Fruit fly (Drosophila melanogaster) whole organism, prepupa: ENCODE results near the gene ATPsynB.

ENCODE experiments used
- Blimp-1 ChIP-seq: fragments of 200-800 bp; sonication (Bioruptor generic); optimal IDR thresholded peaks from 3 replicates; lab custom pipeline; 2017; ENCODE audit warnings: missing biosample characterization, missing genetic modification characterization, mild to moderate bottlenecking, moderate library complexity, missing genetic modification reagents
- CG10631 ChIP-seq: fragments of 200-800 bp; sonication (Bioruptor generic); optimal IDR thresholded peaks from 2 replicates; lab custom pipeline; 2016; ENCODE audit warnings: missing biosample characterization, missing genetic modification characterization
- CG11294 ChIP-seq: fragments of 200-800 bp; sonication (Bioruptor generic); IDR thresholded peaks from 2 replicates; pipeline ENCODE4 v1.3.6; 2022; ENCODE audit warnings: missing biosample characterization, missing genetic modification characterization
- CG11762 ChIP-seq: fragments of 200-800 bp; sonication (Bioruptor generic); optimal IDR thresholded peaks from 3 replicates; lab custom pipeline; 2016; ENCODE audit warnings: missing biosample characterization, missing genetic modification characterization; ENCODE audit not compliant: insufficient read depth
- CG11902 ChIP-seq: fragments of 200-800 bp; sonication (Bioruptor generic); optimal IDR thresholded peaks from 3 replicates; lab custom pipeline; 2016; ENCODE audit warnings: missing biosample characterization, missing genetic modification characterization
- CG15336 ChIP-seq: fragments of 200-800 bp; sonication (Bioruptor generic); IDR thresholded peaks from 2 replicates; pipeline ENCODE4 v1.3.6; 2022; ENCODE audit warnings: missing biosample characterization, missing genetic modification characterization
- CG1621 ChIP-seq: fragments of 200-800 bp; sonication (Bioruptor generic); optimal IDR thresholded peaks from 3 replicates; lab custom pipeline; 2018; ENCODE audit warnings: missing biosample characterization, mild to moderate bottlenecking, missing genetic modification characterization
- CG16779 ChIP-seq: fragments of 200-800 bp; sonication (Bioruptor generic); optimal IDR thresholded peaks from 3 replicates; lab custom pipeline; 2017; ENCODE audit warnings: missing biosample characterization, mild to moderate bottlenecking, missing genetic modification characterization
- CG31627 ChIP-seq: fragments of 200-800 bp; sonication (Bioruptor generic); optimal IDR thresholded peaks from 3 replicates; lab custom pipeline; 2016; ENCODE audit warnings: missing biosample characterization, missing genetic modification characterization
- CG4318 ChIP-seq: fragments of 200-800 bp; sonication (Bioruptor generic); optimal IDR thresholded peaks from 3 replicates; lab custom pipeline; 2017; ENCODE audit warnings: missing biosample characterization, mild to moderate bottlenecking, missing genetic modification characterization
- CG6163 ChIP-seq: fragments of 200-800 bp; sonication (Bioruptor generic); IDR thresholded peaks from 3 replicates; pipeline ENCODE4 v1.3.6; 2022; ENCODE audit warnings: missing biosample characterization, missing genetic modification characterization
- CG6792 ChIP-seq: fragments of 200-800 bp; sonication (Bioruptor generic); optimal IDR thresholded peaks from 3 replicates; lab custom pipeline; 2016; ENCODE audit warnings: missing biosample characterization, missing genetic modification characterization
- CG6808 ChIP-seq: fragments of 200-800 bp; sonication (Bioruptor generic); optimal IDR thresholded peaks from 3 replicates; lab custom pipeline; 2017; ENCODE audit warnings: missing biosample characterization, missing genetic modification characterization, mild to moderate bottlenecking, moderate library complexity, missing genetic modification reagents
- CG6854 ChIP-seq: fragments of 200-800 bp; sonication (Bioruptor generic); optimal IDR thresholded peaks from 2 replicates; lab custom pipeline; 2017; ENCODE audit warnings: missing biosample characterization, mild to moderate bottlenecking, missing genetic modification characterization
- CG7368 ChIP-seq: fragments of 200-800 bp; sonication (Bioruptor generic); optimal IDR thresholded peaks from 3 replicates; lab custom pipeline; 2016; ENCODE audit warnings: missing biosample characterization, missing genetic modification characterization
- CG8119 ChIP-seq: fragments of 200-800 bp; sonication (Bioruptor generic); IDR thresholded peaks from 3 replicates; pipeline ENCODE4 v1.3.6; 2022; ENCODE audit warnings: missing biosample characterization, missing genetic modification characterization
- CG8319 ChIP-seq: fragments of 200-800 bp; sonication (Bioruptor generic); optimal IDR thresholded peaks from 3 replicates; lab custom pipeline; 2016; ENCODE audit warnings: missing biosample characterization, missing genetic modification characterization
- CG9139 ChIP-seq: fragments of 200-800 bp; sonication (Bioruptor generic); optimal IDR thresholded peaks from 3 replicates; lab custom pipeline; 2017; ENCODE audit warnings: missing biosample characterization, mild to moderate bottlenecking, missing genetic modification characterization
- Eip75B ChIP-seq: fragments of 200-800 bp; sonication (Bioruptor generic); optimal IDR thresholded peaks from 3 replicates; lab custom pipeline; 2016; ENCODE audit warnings: missing biosample characterization, missing genetic modification characterization
- Eip78C ChIP-seq: fragments of 200-800 bp; sonication (Bioruptor generic); peaks from one replicate; lab custom pipeline; 2016; ENCODE audit warnings: missing biosample characterization, missing genetic modification characterization
- Gug ChIP-seq: fragments of 200-800 bp; sonication (Bioruptor generic); IDR thresholded peaks from 2 replicates; pipeline ENCODE4 v1.3.6; 2022; ENCODE audit warnings: missing biosample characterization, missing genetic modification characterization
- Hr38 ChIP-seq: sonication (Bioruptor generic); optimal IDR thresholded peaks from 2 replicates; lab custom pipeline; 2016; ENCODE audit warnings: missing biosample characterization, missing genetic modification characterization
- Hr39 ChIP-seq: fragments of 200-800 bp; sonication (Bioruptor generic); optimal IDR thresholded peaks from 2 replicates; lab custom pipeline; 2016; ENCODE audit warnings: missing biosample characterization, missing genetic modification characterization
- Hr4 ChIP-seq: fragments of 200-800 bp; sonication (Bioruptor generic); optimal IDR thresholded peaks from 3 replicates; lab custom pipeline; 2016; ENCODE audit warnings: missing biosample characterization, missing genetic modification characterization
- Lpt ChIP-seq: fragments of 200-800 bp; sonication (Bioruptor generic); optimal IDR thresholded peaks from 3 replicates; lab custom pipeline; 2016; ENCODE audit warnings: missing biosample characterization, missing genetic modification characterization
- Smox ChIP-seq: fragments of 200-800 bp; sonication (Bioruptor generic); optimal IDR thresholded peaks from 3 replicates; lab custom pipeline; 2016; ENCODE audit warnings: missing biosample characterization, missing genetic modification characterization
- Sox14 ChIP-seq: fragments of 200-800 bp; sonication (Bioruptor generic); optimal IDR thresholded peaks from 3 replicates; lab custom pipeline; 2016; ENCODE audit warnings: missing biosample characterization, missing genetic modification characterization
- Sox15 ChIP-seq: fragments of 200-800 bp; sonication (Bioruptor generic); optimal IDR thresholded peaks from 3 replicates; lab custom pipeline; 2016; ENCODE audit warnings: missing biosample characterization, missing genetic modification characterization
- cyc ChIP-seq: fragments of 200-800 bp; sonication (Bioruptor generic); optimal IDR thresholded peaks from 3 replicates; lab custom pipeline; 2016; ENCODE audit warnings: missing biosample characterization, missing genetic modification characterization
- dac ChIP-seq: fragments of 200-800 bp; sonication (Bioruptor generic); optimal IDR thresholded peaks from 2 replicates; lab custom pipeline; 2017; ENCODE audit warnings: missing biosample characterization, mild to moderate bottlenecking, missing genetic modification characterization
- dsx ChIP-seq: fragments of 200-800 bp; optimal IDR thresholded peaks from 3 replicates; lab custom pipeline; 2019; ENCODE audit warnings: missing biosample characterization, mild to moderate bottlenecking, missing genetic modification characterization, moderate library complexity; ENCODE audit not compliant: poor library complexity, severe bottlenecking
- eg ChIP-seq: fragments of 200-800 bp; sonication (Bioruptor generic); IDR thresholded peaks from 3 replicates; pipeline ENCODE4 v1.3.6; 2022; ENCODE audit warnings: missing biosample characterization, missing genetic modification characterization
- esn ChIP-seq: fragments of 200-800 bp; sonication (Bioruptor generic); optimal IDR thresholded peaks from 2 replicates; lab custom pipeline; 2016; ENCODE audit warnings: missing biosample characterization, mild to moderate bottlenecking, missing genetic modification characterization, moderate library complexity
- fd85E ChIP-seq: fragments of 200-800 bp; sonication (Bioruptor generic); optimal IDR thresholded peaks from 3 replicates; lab custom pipeline; 2016; ENCODE audit warnings: missing biosample characterization, missing genetic modification characterization
- fkh ChIP-seq: fragments of 200-800 bp; sonication (Bioruptor generic); optimal IDR thresholded peaks from 3 replicates; lab custom pipeline; 2017; ENCODE audit warnings: missing biosample characterization, mild to moderate bottlenecking, missing genetic modification characterization, moderate library complexity
- lz ChIP-seq: fragments of 200-800 bp; sonication (Bioruptor generic); optimal IDR thresholded peaks from 3 replicates; lab custom pipeline; 2016; ENCODE audit warnings: missing biosample characterization, missing genetic modification characterization
- net ChIP-seq: fragments of 200-800 bp; sonication (Bioruptor generic); optimal IDR thresholded peaks from 3 replicates; lab custom pipeline; 2016; ENCODE audit warnings: missing biosample characterization, missing genetic modification characterization
- spab ChIP-seq: fragments of 200-800 bp; sonication (Bioruptor generic); optimal IDR thresholded peaks from 2 replicates; lab custom pipeline; 2017; ENCODE audit warnings: missing biosample characterization, mild to moderate bottlenecking, missing genetic modification characterization, missing genetic modification reagents
- ss ChIP-seq, 2 experiments: fragments of 200-800 bp; sonication (Bioruptor generic); optimal IDR thresholded peaks; 2 replicates in 1 of 2; 3 replicates in 1 of 2; lab custom pipeline; 2017 to 2018; ENCODE audit warnings: mild to moderate bottlenecking in 2 of 2, missing biosample characterization in 2 of 2, missing genetic modification characterization in 2 of 2, moderate library complexity in 1 of 2
- svp ChIP-seq: fragments of 200-800 bp; sonication (Bioruptor generic); peaks from one replicate; lab custom pipeline; 2016; ENCODE audit warnings: missing biosample characterization, missing genetic modification characterization
- topi ChIP-seq: fragments of 200-800 bp; sonication (Bioruptor generic); optimal IDR thresholded peaks from 3 replicates; lab custom pipeline; 2016; ENCODE audit warnings: missing biosample characterization, missing genetic modification characterization
- vri ChIP-seq: fragments of 200-800 bp; sonication (Bioruptor generic); optimal IDR thresholded peaks from 3 replicates; lab custom pipeline; 2016; ENCODE audit warnings: missing biosample characterization, mild to moderate bottlenecking, missing genetic modification characterization

Gene ATPsynB

dm6 chr3L:9712066-9712789, 17.6 kb upstream of the ATPsynB start:
- TF ChIP-seq Sox14 (GFP tag; lab: Kevin White, UChicago): peak; percentile 43
- TF ChIP-seq cyc (GFP tag; lab: Kevin White, UChicago): peak; percentile 6
- no peak for TF ChIP-seq CG15336 (GFP tag; lab: Robert Waterston, UW)
- TF ChIP-seq svp (GFP tag; lab: Kevin White, UChicago): peak; percentile 64
- no peak for TF ChIP-seq CG6808
- peak; percentile 76 for TF ChIP-seq Eip78C (GFP tag; lab: Kevin White, UChicago)
- peak; percentile 17 for TF ChIP-seq lz (GFP tag; lab: Kevin White, UChicago)
- TF ChIP-seq CG8119 (GFP tag; lab: Robert Waterston, UW): no peak
- TF ChIP-seq CG4318: no peak
- peak; percentile 16 for TF ChIP-seq Hr39 (GFP tag; lab: Kevin White, UChicago)
- TF ChIP-seq Hr4: no peak
- TF ChIP-seq CG10631: no peak
- TF ChIP-seq CG11294: no peak
- TF ChIP-seq esn (GFP tag; lab: Kevin White, UChicago): peak; percentile 45

- peak; percentile 30 for TF ChIP-seq CG1621
- no peak for TF ChIP-seq CG7368 (GFP tag; lab: Kevin White, UChicago)
- TF ChIP-seq CG6854 (GFP tag; lab: Kevin White, UChicago): peak; percentile 7
- TF ChIP-seq Hr38 (GFP tag; lab: Kevin White, UChicago): no peak
- TF ChIP-seq eg (GFP tag; lab: Robert Waterston, UW): no peak
- TF ChIP-seq svp (GFP tag; lab: Kevin White, UChicago): peak; percentile 95
- TF ChIP-seq fkh (GFP tag; lab: Kevin White, UChicago): no peak
- TF ChIP-seq cyc (GFP tag; lab: Kevin White, UChicago): no peak
- TF ChIP-seq, all 60 proteins: peak for 3
These were observed 16.4 kb upstream of the ATPsynB start, which contains the start of gene SH3PX1 for dm6 chr3L:9713383-9713827. Gene SH3PX1 (minus strand): TSS chr3L:9713827.

dm6 chr3L:9713828-9714536, 15.8 kb upstream of the ATPsynB start, which contains the start of gene vsg:
Gene vsg (plus strand): TSS chr3L:9714324.
- TF ChIP-seq eg (GFP tag; lab: Robert Waterston, UW) (peak; percentile 69; the same call in 2 of the 3 replicates), Blimp-1 (GFP tag; lab: Kevin White, UChicago) (peak; percentile 46), Lpt (peak; percentile 52), dac (GFP tag; lab: Kevin White, UChicago) (no peak), vri (peak; percentile 87), CG6792 (GFP tag; lab: Kevin White, UChicago) (peak; percentile 59), CG31627 (GFP tag; lab: Kevin White, UChicago) (peak; percentile 71), CG16779 (tag; lab: Kevin White, UChicago) (peak; percentile 27), dsx (GFP tag; lab: Kevin White, UChicago) (peak; percentile 62), Smox (GFP tag; lab: Kevin White, UChicago) (peak; percentile 67), Eip75B (GFP tag; lab: Kevin White, UChicago) (no peak), ss (GFP tag; optimal IDR thresholded peaks at IDR 0.05; lab: Kevin White, UChicago) (peak in 1 of 2 experiments; percentile 60), spab (peak; percentile 42), Sox14 (GFP tag; lab: Kevin White, UChicago) (peak; percentile 14), CG6163 (GFP tag; lab: Robert Waterston, UW) (no peak; the same call in 2 of the 3 replicates), esn (GFP tag; lab: Kevin White, UChicago) (peak; percentile 69), CG15336 (GFP tag; lab: Robert Waterston, UW) (0 out of 2 replicates have a peak, but pooled peaks have one; percentile 62), CG6808 (peak; percentile 64), topi (peak; percentile 53), fkh (GFP tag; lab: Kevin White, UChicago) (no peak), CG11762 (GFP tag; lab: Kevin White, UChicago) (peak; percentile 10), CG10631 (peak; percentile 90), lz (GFP tag; lab: Kevin White, UChicago) (peak; percentile 60), CG11902 (peak; percentile 54), Hr38 (GFP tag; lab: Kevin White, UChicago) (no peak), Eip78C (GFP tag; lab: Kevin White, UChicago) (peak; percentile 80), Gug (peak; percentile 67), CG6854 (GFP tag; lab: Kevin White, UChicago) (no peak), Hr39 (GFP tag; lab: Kevin White, UChicago) (peak; percentile 54), fd85E (GFP tag; lab: Kevin White, UChicago) (no peak), CG9139 (GFP tag; lab: Kevin White, UChicago) (peak; percentile 24), CG8319 (GFP tag; lab: Kevin White, UChicago) (peak; percentile 56), CG4318 (no peak), cyc (GFP tag; lab: Kevin White, UChicago) (peak; percentile 55), net (GFP tag; lab: Kevin White, UChicago) (peak; percentile 21), Sox15 (GFP tag; lab: Kevin White, UChicago) (peak; percentile 73)
